Worm (Caenorhabditis elegans) whole organism, early embryonic: Measurements from ENCODE around the gene ttr-19.

ENCODE experiments used
- B0310.2 ChIP-seq: sonication (generic microtip); optimal IDR thresholded peaks from 2 replicates; lab custom pipeline; 2016; ENCODE audit warnings: mild to moderate bottlenecking, missing genetic modification characterization, missing compliant biosample characterization
- F13C5.2 ChIP-seq: sonication (generic microtip); optimal IDR thresholded peaks from 2 replicates; lab custom pipeline; 2017; ENCODE audit warnings: mild to moderate bottlenecking, missing genetic modification characterization, inconsistent platforms, missing compliant biosample characterization
- aly-1 ChIP-seq: sonication (generic microtip); optimal IDR thresholded peaks from 2 replicates; lab custom pipeline; 2016; ENCODE audit warnings: missing genetic modification characterization, missing compliant biosample characterization
- ama-1 ChIP-seq: fragments of 150-350 bp; optimal IDR thresholded peaks from 2 replicates; lab custom pipeline; 2014
- ceh-13 ChIP-seq: fragments of 200-800 bp; sonication (Bioruptor generic); optimal IDR thresholded peaks from 2 replicates; lab custom pipeline; 2018; ENCODE audit warnings: mild to moderate bottlenecking, missing genetic modification characterization, missing compliant biosample characterization
- ceh-36 ChIP-seq: sonication (generic microtip); optimal IDR thresholded peaks from 2 replicates; lab custom pipeline; 2016; ENCODE audit warnings: missing genetic modification characterization, inconsistent platforms, missing compliant biosample characterization
- ets-7 ChIP-seq: sonication (generic microtip); optimal IDR thresholded peaks from 2 replicates; lab custom pipeline; 2016; ENCODE audit warnings: missing genotype, missing genetic modification characterization, missing compliant biosample characterization
- flt-1 ChIP-seq: fragments of 200-800 bp; sonication (Bioruptor generic); IDR thresholded peaks from 2 replicates; pipeline ENCODE4 v1.3.6; 2022; ENCODE audit warnings: missing genetic modification characterization, missing compliant biosample characterization
- hmbx-1 ChIP-seq: sonication (generic microtip); optimal IDR thresholded peaks from 2 replicates; lab custom pipeline; 2016; ENCODE audit warnings: mild to moderate bottlenecking, missing genetic modification characterization, missing compliant biosample characterization
- hmg-4 ChIP-seq: fragments of 200-800 bp; sonication (Bioruptor generic); optimal IDR thresholded peaks from 2 replicates; lab custom pipeline; 2018; ENCODE audit warnings: mild to moderate bottlenecking, missing genetic modification characterization, missing compliant biosample characterization
- hnd-1 ChIP-seq: sonication (generic microtip); optimal IDR thresholded peaks from 2 replicates; lab custom pipeline; 2016; ENCODE audit warnings: missing genetic modification characterization, missing compliant biosample characterization
- pes-1 ChIP-seq: fragments of 200-800 bp; sonication (Bioruptor generic); IDR thresholded peaks from 2 replicates; pipeline ENCODE4 v1.3.6; 2022; ENCODE audit warnings: missing genetic modification reagents, missing genetic modification characterization, missing compliant biosample characterization
- scrt-1 ChIP-seq: fragments of 200-800 bp; sonication (Bioruptor generic); IDR thresholded peaks from 2 replicates; pipeline ENCODE4 v1.3.6; 2022; ENCODE audit warnings: missing genetic modification characterization, missing compliant biosample characterization
- sea-1 ChIP-seq: fragments of 200-800 bp; sonication (Bioruptor generic); conservative IDR thresholded peaks from 2 replicates; pipeline ENCODE4 v1.3.6; 2022; ENCODE audit warnings: missing genetic modification characterization, missing compliant biosample characterization
- tbx-11 ChIP-seq: fragments of 200-800 bp; sonication (Bioruptor generic); IDR thresholded peaks from 2 replicates; pipeline ENCODE4 v1.3.6; 2022; ENCODE audit warnings: missing genetic modification characterization, missing compliant biosample characterization
- tbx-37 ChIP-seq: fragments of 200-800 bp; sonication (Bioruptor generic); conservative IDR thresholded peaks from 2 replicates; pipeline ENCODE4 v1.3.6; 2022; ENCODE audit warnings: missing genetic modification reagents, missing genetic modification characterization, missing compliant biosample characterization
- tra-4 ChIP-seq: sonication (generic microtip); optimal IDR thresholded peaks from 2 replicates; lab custom pipeline; 2017; ENCODE audit warnings: missing genetic modification characterization, missing compliant biosample characterization

ttr-19 gene

DNA sequence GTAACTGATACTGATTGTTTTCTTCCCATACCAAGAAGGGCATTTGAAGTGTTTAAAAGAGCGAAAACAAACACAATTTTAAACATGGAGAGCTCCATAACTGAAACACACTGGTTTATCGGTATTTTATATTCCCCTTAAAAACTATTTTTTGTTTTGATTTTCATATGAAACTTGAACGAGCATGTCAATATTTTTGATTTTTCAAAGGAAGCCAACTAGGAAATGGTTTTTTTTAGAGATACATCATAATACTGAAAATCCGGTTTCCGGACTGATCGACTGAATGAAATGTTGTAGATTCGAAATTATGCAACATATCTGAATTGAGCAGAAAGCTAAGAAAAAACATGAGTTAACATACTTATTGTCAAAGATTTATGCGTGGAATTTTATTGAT lies at the start of gene ttr-19:
TSS of gene ttr-19 (minus strand) at position 101 of the 400 bp plus-strand sequence.
- TF ChIP-seq hmg-4 (GFP tag; lab: Kevin White, UChicago): no peak
- no peak for TF ChIP-seq aly-1 (tag; lab: Kevin White, UChicago)

DNA sequence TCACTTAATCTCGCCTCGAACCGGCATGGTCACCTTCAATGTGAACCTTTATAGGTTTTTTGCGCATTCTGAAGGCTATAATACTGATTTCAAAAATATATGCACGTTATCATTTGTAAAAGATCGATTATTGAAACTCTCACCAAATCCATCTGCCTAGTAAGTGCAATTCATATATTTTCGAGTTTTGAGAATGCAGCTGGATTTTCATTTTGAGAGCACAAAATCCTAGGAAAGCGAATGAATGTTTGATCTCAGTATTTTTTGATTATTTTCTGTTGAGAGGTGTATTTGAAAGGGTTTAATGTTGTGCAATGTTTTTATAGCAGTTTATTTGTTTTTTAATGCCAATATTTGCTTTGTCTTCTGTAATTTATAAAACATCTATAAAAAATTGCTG lies 48.8 kb upstream of the ttr-19 start:
- TF ChIP-seq ceh-36 (tag; lab: Kevin White, UChicago) (no peak), sea-1 (no peak), hnd-1 (tag; lab: Kevin White, UChicago) (no peak), hmg-4 (GFP tag; lab: Kevin White, UChicago) (no peak), ama-1 (lab: Kevin White, UChicago) (no peak), B0310.2 (tag; lab: Kevin White, UChicago) (no peak), hmbx-1 (tag; lab: Kevin White, UChicago) (no peak), tra-4 (no peak), pes-1 (GFP tag; lab: Robert Waterston, UW) (no peak), ets-7 (tag; lab: Kevin White, UChicago) (no peak), ceh-13 (no peak), tbx-11 (no peak)

DNA sequence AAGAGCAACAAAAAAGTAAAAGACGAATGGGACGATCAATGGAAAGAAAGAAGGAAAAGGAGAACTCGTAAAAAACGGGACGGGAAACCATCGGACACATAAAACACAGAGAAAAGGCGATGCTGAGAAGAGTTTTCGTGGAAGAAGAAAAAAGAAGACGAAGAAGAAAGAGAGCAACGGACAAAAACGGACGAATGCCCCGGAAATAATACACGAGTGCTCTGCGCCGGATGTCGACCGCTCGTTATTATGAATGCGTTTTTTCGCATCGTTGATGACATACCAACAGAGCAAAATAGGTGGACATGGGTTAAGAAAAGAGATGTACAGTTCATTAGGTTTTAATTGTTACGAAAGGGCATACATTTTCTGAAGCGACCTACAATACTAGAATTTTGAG lies 48.4 kb upstream of the ttr-19 start, which contains the start of gene Y22F5A.11:
TSS of gene Y22F5A.11 (minus strand) at position 28 of the 400 bp plus-strand sequence.
- TF ChIP-seq scrt-1 (GFP tag; lab: Robert Waterston, UW): no peak
- no peak for TF ChIP-seq pes-1 (GFP tag; lab: Robert Waterston, UW)
- TF ChIP-seq aly-1 (tag; lab: Kevin White, UChicago): no peak
- no peak for TF ChIP-seq hmbx-1 (tag; lab: Kevin White, UChicago)
- no peak for TF ChIP-seq tbx-37 (GFP tag; lab: Robert Waterston, UW)
- TF ChIP-seq sea-1: no peak
- TF ChIP-seq ama-1 (lab: Kevin White, UChicago): no peak
- TF ChIP-seq B0310.2 (tag; lab: Kevin White, UChicago): no peak
- no peak for TF ChIP-seq tbx-11
- no peak for TF ChIP-seq flt-1 (GFP tag; lab: Robert Waterston, UW)
- TF ChIP-seq F13C5.2 (tag; lab: Kevin White, UChicago): no peak
- TF ChIP-seq hnd-1 (tag; lab: Kevin White, UChicago): no peak
- no peak for TF ChIP-seq ceh-36 (tag; lab: Kevin White, UChicago)
- TF ChIP-seq tra-4: no peak
- TF ChIP-seq hmg-4 (GFP tag; lab: Kevin White, UChicago): no peak
- no peak for TF ChIP-seq ceh-13

DNA sequence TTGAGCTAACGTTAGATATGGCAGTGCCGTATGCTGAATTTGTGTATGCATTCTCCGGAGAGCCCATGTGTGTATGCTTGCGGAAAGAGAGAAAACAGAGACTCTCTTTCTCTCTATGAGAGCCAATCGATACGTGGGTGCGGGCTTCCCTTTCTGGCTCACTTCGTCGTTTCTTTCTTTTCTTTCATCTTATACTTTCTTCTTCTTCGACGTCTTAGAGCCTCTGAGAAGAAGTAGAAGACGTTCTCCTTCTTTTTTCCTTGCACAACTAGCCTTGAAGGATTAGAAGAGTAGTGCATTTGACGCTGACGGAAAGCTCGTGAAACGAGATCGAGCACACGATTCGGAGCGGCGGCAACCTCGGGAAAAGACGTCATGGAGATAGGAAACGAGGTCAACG lies 46.6 kb upstream of the ttr-19 start:
- TF ChIP-seq hnd-1 (tag; lab: Kevin White, UChicago) (no peak), flt-1 (GFP tag; lab: Robert Waterston, UW) (no peak), pes-1 (GFP tag; lab: Robert Waterston, UW) (no peak), tra-4 (no peak), ceh-13 (no peak), sea-1 (no peak), B0310.2 (tag; lab: Kevin White, UChicago) (no peak), F13C5.2 (tag; lab: Kevin White, UChicago) (no peak), ceh-36 (tag; lab: Kevin White, UChicago) (no peak), aly-1 (tag; lab: Kevin White, UChicago) (no peak), tbx-37 (GFP tag; lab: Robert Waterston, UW) (no peak), ama-1 (lab: Kevin White, UChicago) (no peak), ets-7 (tag; lab: Kevin White, UChicago) (no peak), scrt-1 (GFP tag; lab: Robert Waterston, UW) (no peak), hmbx-1 (tag; lab: Kevin White, UChicago) (no peak), tbx-11 (no peak)

DNA sequence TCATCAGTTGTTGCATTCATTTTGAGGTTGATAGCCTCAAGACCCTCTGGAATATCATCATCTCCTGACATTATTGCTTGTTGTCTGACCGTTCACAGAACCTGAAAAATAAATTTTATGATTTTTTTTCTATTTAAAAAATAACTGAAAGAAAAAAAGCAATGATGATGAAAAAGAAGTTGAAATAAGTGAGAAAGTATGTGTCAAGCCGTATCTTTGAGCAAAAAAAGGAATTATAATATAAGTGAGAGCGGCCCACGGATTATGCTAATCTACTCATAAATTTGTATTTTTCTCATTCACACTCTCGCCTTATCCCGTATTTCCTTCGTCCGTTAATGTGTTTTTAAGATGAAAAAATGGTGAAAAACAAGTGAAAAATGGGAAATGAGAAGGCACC lies 43.0 kb upstream of the ttr-19 start, which contains the start of gene ric-4:
TSS of gene ric-4 (minus strand) at position 101 of the 400 bp plus-strand sequence.
- TF ChIP-seq hmg-4 (GFP tag; lab: Kevin White, UChicago): no peak
- TF ChIP-seq F13C5.2 (tag; lab: Kevin White, UChicago): no peak
- TF ChIP-seq ceh-36 (tag; lab: Kevin White, UChicago): no peak
- no peak for TF ChIP-seq pes-1 (GFP tag; lab: Robert Waterston, UW)
- TF ChIP-seq hnd-1 (tag; lab: Kevin White, UChicago): no peak
- TF ChIP-seq tbx-11: no peak

DNA sequence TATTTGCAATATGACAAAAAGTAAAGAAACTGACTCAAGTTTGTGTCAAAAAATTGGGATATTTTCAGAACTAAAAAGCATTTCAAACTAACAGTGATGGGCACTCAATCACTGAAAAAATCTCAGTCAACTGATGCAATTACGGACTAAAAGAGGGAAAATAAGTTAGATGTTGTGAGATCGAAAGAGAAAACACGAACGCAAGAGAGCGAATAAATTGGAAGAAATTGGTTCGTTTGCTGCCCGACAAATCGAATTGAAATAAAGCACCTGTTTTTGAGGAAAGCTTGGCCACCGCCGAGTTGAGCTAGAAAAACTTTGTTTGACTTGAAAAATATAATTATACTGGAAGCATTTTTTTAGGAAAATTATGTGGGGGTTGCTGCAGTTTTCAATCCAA lies 38.8 kb upstream of the ttr-19 start:
- TF ChIP-seq ama-1 (lab: Kevin White, UChicago) (no peak), flt-1 (GFP tag; lab: Robert Waterston, UW) (no peak), hmg-4 (GFP tag; lab: Kevin White, UChicago) (no peak), tra-4 (no peak), hnd-1 (tag; lab: Kevin White, UChicago) (no peak), aly-1 (tag; lab: Kevin White, UChicago) (no peak), ceh-36 (tag; lab: Kevin White, UChicago) (no peak), scrt-1 (GFP tag; lab: Robert Waterston, UW) (no peak)

DNA sequence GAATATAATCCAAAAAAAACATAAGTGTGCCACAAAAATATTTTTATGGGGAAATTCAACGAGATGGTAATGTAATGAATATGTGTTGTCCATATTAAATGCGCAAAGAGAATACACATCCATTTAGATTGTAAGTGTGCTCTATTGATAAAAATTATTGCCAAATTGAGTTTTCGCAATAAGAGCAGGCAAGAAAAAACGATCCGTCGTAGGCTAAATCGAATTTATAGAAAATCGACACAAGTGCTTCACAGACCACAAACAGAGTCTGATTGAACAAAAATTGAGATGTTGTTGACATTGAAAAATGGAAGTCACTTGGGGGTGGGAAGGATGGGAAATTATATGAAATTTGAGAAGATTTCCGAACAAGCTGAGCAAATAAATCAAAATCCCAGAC lies 37.8 kb upstream of the ttr-19 start:
- TF ChIP-seq tbx-37 (GFP tag; lab: Robert Waterston, UW): no peak
- no peak for TF ChIP-seq ets-7 (tag; lab: Kevin White, UChicago)
- no peak for TF ChIP-seq scrt-1 (GFP tag; lab: Robert Waterston, UW)
- TF ChIP-seq tbx-11: no peak
- TF ChIP-seq aly-1 (tag; lab: Kevin White, UChicago): no peak
- no peak for TF ChIP-seq F13C5.2 (tag; lab: Kevin White, UChicago)
- no peak for TF ChIP-seq flt-1 (GFP tag; lab: Robert Waterston, UW)
- no peak for TF ChIP-seq hmbx-1 (tag; lab: Kevin White, UChicago)
- no peak for TF ChIP-seq hnd-1 (tag; lab: Kevin White, UChicago)
- no peak for TF ChIP-seq ama-1 (lab: Kevin White, UChicago)
- no peak for TF ChIP-seq tra-4
- no peak for TF ChIP-seq ceh-13
- TF ChIP-seq sea-1: no peak
- TF ChIP-seq B0310.2 (tag; lab: Kevin White, UChicago): no peak
